Worm (Caenorhabditis elegans) whole organism, L4 larva: ENCODE data around the gene F37B12.3.

Source experiments
- T26A8.4 ChIP-seq: fragments of 200-800 bp; sonication (Bioruptor generic); IDR thresholded peaks from 2 replicates; pipeline ENCODE4 v1.3.6; 2022; ENCODE audit warnings: missing genetic modification characterization, missing compliant biosample characterization
- Y105C5A.15 ChIP-seq: fragments of 200-800 bp; sonication (Bioruptor generic); IDR thresholded peaks from 2 replicates; pipeline ENCODE4 v1.3.6; 2022; ENCODE audit warnings: missing genetic modification characterization, missing compliant biosample characterization
- Y48G9A.11 ChIP-seq: fragments of 200-800 bp; sonication (Bioruptor generic); IDR thresholded peaks from 2 replicates; pipeline ENCODE4 v1.3.6; 2022; ENCODE audit warnings: missing genetic modification reagents, missing genetic modification characterization, missing compliant biosample characterization
- Y5F2A.4 ChIP-seq: fragments of 200-800 bp; sonication (Bioruptor generic); optimal IDR thresholded peaks from 2 replicates; lab custom pipeline; 2018; ENCODE audit warnings: mild to moderate bottlenecking, missing genetic modification characterization, missing compliant biosample characterization
- ZK546.5 ChIP-seq, 2 experiments: sonication (generic microtip); optimal IDR thresholded peaks; 2 replicates each; lab custom pipeline; 2017; ENCODE audit warnings: missing biosample characterization in 2 of 2, missing genetic modification characterization in 2 of 2
- aly-2 ChIP-seq: sonication (generic microtip); optimal IDR thresholded peaks from 2 replicates; lab custom pipeline; 2018; ENCODE audit warnings: missing biosample characterization, missing genetic modification characterization
- ama-1 ChIP-seq: fragments of 150-350 bp; optimal IDR thresholded peaks from 2 replicates; lab custom pipeline; 2014; ENCODE audit warnings: inconsistent platforms, mixed read lengths
- arid-1 ChIP-seq: fragments of 200-800 bp; sonication (Bioruptor generic); conservative IDR thresholded peaks from 2 replicates; pipeline ENCODE4 v1.3.6; 2022; ENCODE audit warnings: missing genetic modification reagents, missing genetic modification characterization, missing compliant biosample characterization
- attf-4 ChIP-seq: sonication (generic microtip); optimal IDR thresholded peaks from 3 replicates; lab custom pipeline; 2017; ENCODE audit warnings: missing biosample characterization, missing genetic modification characterization
- ceh-20 ChIP-seq: fragments of 200-800 bp; sonication (Bioruptor generic); IDR thresholded peaks from 2 replicates; pipeline ENCODE4 v1.3.6; 2022; ENCODE audit warnings: missing genetic modification reagents, missing genetic modification characterization, missing compliant biosample characterization
- ceh-62 ChIP-seq: sonication (generic microtip); optimal IDR thresholded peaks from 2 replicates; lab custom pipeline; 2017; ENCODE audit warnings: missing biosample characterization, missing genetic modification characterization
- ctbp-1 ChIP-seq: fragments of 200-800 bp; sonication (Bioruptor generic); IDR thresholded peaks from 2 replicates; pipeline ENCODE4 v1.3.6; 2022; ENCODE audit warnings: missing genetic modification reagents, missing genetic modification characterization, missing compliant biosample characterization
- daf-19 ChIP-seq: fragments of 200-800 bp; sonication (Bioruptor generic); conservative IDR thresholded peaks from 2 replicates; pipeline ENCODE4 v1.3.6; 2022; ENCODE audit warnings: missing genetic modification characterization, missing compliant biosample characterization
- dmd-6 ChIP-seq: fragments of 200-800 bp; sonication (Bioruptor generic); IDR thresholded peaks from 2 replicates; pipeline ENCODE4 v1.3.6; 2022; ENCODE audit warnings: missing genetic modification reagents, missing genetic modification characterization, missing compliant biosample characterization
- dmd-8 ChIP-seq: fragments of 200-800 bp; sonication (Bioruptor generic); IDR thresholded peaks from 2 replicates; pipeline ENCODE4 v1.3.6; 2022; ENCODE audit warnings: missing genetic modification characterization, missing compliant biosample characterization
- egl-43 ChIP-seq: fragments of 200-800 bp; sonication (Bioruptor generic); IDR thresholded peaks from 2 replicates; pipeline ENCODE4 v1.3.6; 2022; ENCODE audit warnings: missing genetic modification reagents, missing genetic modification characterization, missing compliant biosample characterization
- fkh-10 ChIP-seq: fragments of 150-350 bp; optimal IDR thresholded peaks from 2 replicates; lab custom pipeline; 2014; ENCODE audit warnings: missing biosample characterization, missing genetic modification reagents, missing genetic modification characterization
- fos-1 ChIP-seq: fragments of 150-350 bp; optimal IDR thresholded peaks from 2 replicates; lab custom pipeline; 2014; ENCODE audit warnings: missing biosample characterization, missing genetic modification characterization
- hif-1 ChIP-seq, 2 experiments: sonication (generic microtip); optimal IDR thresholded peaks; 2 replicates each; lab custom pipeline; 2016 to 2017; ENCODE audit warnings: missing compliant biosample characterization in 2 of 2, missing genetic modification characterization in 2 of 2, missing genetic modification reagents in 2 of 2, missing genotype in 2 of 2, mild to moderate bottlenecking in 1 of 2
- hlh-11 ChIP-seq: fragments of 200-800 bp; sonication (Bioruptor generic); optimal IDR thresholded peaks from 2 replicates; lab custom pipeline; 2018; ENCODE audit warnings: mild to moderate bottlenecking, missing genetic modification characterization, missing compliant biosample characterization
- hlh-30 ChIP-seq: sonication (generic microtip); optimal IDR thresholded peaks from 2 replicates; lab custom pipeline; 2017; ENCODE audit warnings: antibody characterized with exemption, mild to moderate bottlenecking, missing genetic modification characterization, missing compliant biosample characterization; ENCODE audit not compliant: insufficient read depth
- lin-1 ChIP-seq: fragments of 200-800 bp; sonication (Bioruptor generic); IDR thresholded peaks from 2 replicates; pipeline ENCODE4 v1.3.6; 2022; ENCODE audit warnings: missing genetic modification reagents, missing genetic modification characterization, missing compliant biosample characterization
- lin-13 ChIP-seq: fragments of 150-350 bp; optimal IDR thresholded peaks from 2 replicates; lab custom pipeline; 2014; ENCODE audit warnings: missing biosample characterization, missing genetic modification reagents, missing genetic modification characterization
- lin-15B ChIP-seq: fragments of 150-350 bp; sonication (generic microtip); optimal IDR thresholded peaks from 3 replicates; lab custom pipeline; 2014; ENCODE audit warnings: missing biosample characterization, missing genetic modification characterization
- lin-29 ChIP-seq: fragments of 200-800 bp; sonication (Bioruptor generic); IDR thresholded peaks from 2 replicates; pipeline ENCODE4 v1.3.6; 2022; ENCODE audit warnings: missing genetic modification reagents, missing genetic modification characterization, missing compliant biosample characterization
- lin-38 ChIP-seq: fragments of 200-800 bp; sonication (Bioruptor generic); IDR thresholded peaks from 2 replicates; pipeline ENCODE4 v1.3.6; 2022; ENCODE audit warnings: missing genetic modification reagents, missing genetic modification characterization, missing compliant biosample characterization
- lir-3 ChIP-seq: sonication (generic microtip); optimal IDR thresholded peaks from 2 replicates; lab custom pipeline; 2016; ENCODE audit warnings: mild to moderate bottlenecking, missing genetic modification characterization, missing compliant biosample characterization
- lsy-2 ChIP-seq, 2 experiments: fragments of 150-350 bp in 1 of 2; sonication (generic microtip) in 1 of 2; optimal IDR thresholded peaks; 2 replicates each; lab custom pipeline; 2014 to 2017; ENCODE audit warnings: missing biosample characterization in 2 of 2, missing genetic modification characterization in 2 of 2
- mdl-1 ChIP-seq, 2 experiments: fragments of 150-350 bp in 1 of 2; sonication (generic microtip) in 1 of 2; optimal IDR thresholded peaks; 2 replicates each; lab custom pipeline; 2014 to 2017; ENCODE audit warnings: missing biosample characterization in 2 of 2, missing genetic modification characterization in 2 of 2
- mdt-29 ChIP-seq: fragments of 200-800 bp; sonication (Bioruptor generic); IDR thresholded peaks from 2 replicates; pipeline ENCODE4 v1.3.6; 2022; ENCODE audit warnings: missing genetic modification reagents, missing genetic modification characterization, missing compliant biosample characterization
- mes-2 ChIP-seq: sonication (generic microtip); optimal IDR thresholded peaks from 2 replicates; lab custom pipeline; 2016; ENCODE audit warnings: missing genotype, mild to moderate bottlenecking, missing genetic modification characterization, missing compliant biosample characterization; ENCODE audit not compliant: poor library complexity, severe bottlenecking
- mxl-3 ChIP-seq: fragments of 200-800 bp; sonication (Bioruptor generic); optimal IDR thresholded peaks from 2 replicates; lab custom pipeline; 2018; ENCODE audit warnings: mild to moderate bottlenecking, missing genetic modification characterization, missing compliant biosample characterization
- nhr-102 ChIP-seq: sonication (generic microtip); optimal IDR thresholded peaks from 2 replicates; lab custom pipeline; 2016; ENCODE audit warnings: mild to moderate bottlenecking, missing genetic modification characterization, moderate library complexity, missing compliant biosample characterization
- nhr-11 ChIP-seq: fragments of 150-350 bp; optimal IDR thresholded peaks from 2 replicates; lab custom pipeline; 2014; ENCODE audit warnings: missing biosample characterization, missing genetic modification characterization
- nhr-41 ChIP-seq: fragments of 200-800 bp; sonication (Bioruptor generic); IDR thresholded peaks from 2 replicates; pipeline ENCODE4 v1.3.6; 2022; ENCODE audit warnings: missing genetic modification reagents, missing genetic modification characterization, missing compliant biosample characterization
- nhr-42 ChIP-seq: fragments of 200-800 bp; sonication (Bioruptor generic); IDR thresholded peaks from 2 replicates; pipeline ENCODE4 v1.3.6; 2022; ENCODE audit warnings: missing genetic modification characterization, missing compliant biosample characterization
- nhr-6 ChIP-seq: fragments of 150-350 bp; optimal IDR thresholded peaks from 2 replicates; lab custom pipeline; 2014; ENCODE audit warnings: missing biosample characterization, missing genetic modification characterization
- php-3 ChIP-seq: fragments of 200-800 bp; sonication (Bioruptor generic); IDR thresholded peaks from 2 replicates; pipeline ENCODE4 v1.3.6; 2022; ENCODE audit warnings: missing genetic modification reagents, missing genetic modification characterization, missing compliant biosample characterization
- pqm-1 ChIP-seq: sonication (generic microtip); optimal IDR thresholded peaks from 2 replicates; lab custom pipeline; 2017; ENCODE audit warnings: missing biosample characterization, missing genetic modification characterization
- saeg-2 ChIP-seq: fragments of 200-800 bp; sonication (Bioruptor generic); IDR thresholded peaks from 2 replicates; pipeline ENCODE4 v1.3.6; 2022; ENCODE audit warnings: missing genetic modification reagents, missing genetic modification characterization, missing compliant biosample characterization
- set-16 ChIP-seq: fragments of 200-800 bp; sonication (Bioruptor generic); IDR thresholded peaks from 2 replicates; pipeline ENCODE4 v1.3.6; 2022; ENCODE audit warnings: missing genetic modification reagents, missing genetic modification characterization, missing compliant biosample characterization
- skn-1 ChIP-seq: fragments of 150-350 bp; optimal IDR thresholded peaks from 2 replicates; lab custom pipeline; 2014; ENCODE audit warnings: missing biosample characterization, missing genetic modification characterization
- snpc-4 ChIP-seq: fragments of 150-350 bp; optimal IDR thresholded peaks from 2 replicates; lab custom pipeline; 2014; ENCODE audit warnings: missing biosample characterization, missing genetic modification characterization
- spr-1 ChIP-seq: sonication (generic microtip); optimal IDR thresholded peaks from 2 replicates; lab custom pipeline; 2016; ENCODE audit warnings: mild to moderate bottlenecking, missing genetic modification characterization, missing compliant biosample characterization
- tra-1 ChIP-seq: fragments of 200-800 bp; sonication (Bioruptor generic); IDR thresholded peaks from 2 replicates; pipeline ENCODE4 v1.3.6; 2022; ENCODE audit warnings: missing genetic modification reagents, missing genetic modification characterization, missing compliant biosample characterization
- unc-62 ChIP-seq, 3 experiments: fragments of 150-350 bp in 1 of 3; sonication (generic microtip); optimal IDR thresholded peaks in 2 of 3; peaks in 1 of 3; 1 replicate in 1 of 3; 2 replicates in 2 of 3; lab custom pipeline; 2014 to 2017; ENCODE audit warnings: missing biosample characterization in 3 of 3, missing genetic modification characterization in 3 of 3, missing genetic modification reagents in 3 of 3, missing genotype in 1 of 3
- vab-7 ChIP-seq: fragments of 200-800 bp; sonication (Bioruptor generic); IDR thresholded peaks from 2 replicates; pipeline ENCODE4 v1.3.6; 2022; ENCODE audit warnings: missing genetic modification reagents, missing genetic modification characterization, missing compliant biosample characterization
- zag-1 ChIP-seq: fragments of 150-350 bp; optimal IDR thresholded peaks from 2 replicates; lab custom pipeline; 2014; ENCODE audit warnings: missing biosample characterization, missing genetic modification characterization
- zip-2 ChIP-seq: fragments of 150-350 bp; optimal IDR thresholded peaks from 2 replicates; lab custom pipeline; 2014; ENCODE audit warnings: missing biosample characterization, missing genetic modification characterization
- ztf-7 ChIP-seq: fragments of 150-350 bp; optimal IDR thresholded peaks from 2 replicates; lab custom pipeline; 2014; ENCODE audit warnings: missing biosample characterization, missing genetic modification characterization

The F37B12.3 gene

ce11 chrII:9060332-9060840 is 19.2 kb upstream of the F37B12.3 start:
- TF ChIP-seq tra-1 (GFP tag; lab: Robert Waterston, UW) = peak; percentile 70
- peak in 1 of 2 experiments; percentile 91 for TF ChIP-seq hif-1 (tag; optimal IDR thresholded peaks at IDR 0.05; lab: Kevin White, UChicago)
- peak; percentile 68 to 95 for TF ChIP-seq mdl-1 (tag; optimal IDR thresholded peaks at IDR 0.05; lab: Kevin White, UChicago)
- TF ChIP-seq lin-15B = peak; percentile 11
- TF ChIP-seq lin-13 (GFP tag; lab: Kevin White, UChicago) = peak; percentile 93
- peak; percentile 51 for TF ChIP-seq nhr-102 (tag; lab: Kevin White, UChicago)
- no peak for TF ChIP-seq saeg-2 (GFP tag; lab: Robert Waterston, UW)
- TF ChIP-seq ZK546.5 (tag; optimal IDR thresholded peaks at IDR 0.05; lab: Kevin White, UChicago) = peak in 1 of 2 experiments; percentile 47
- 0 out of 2 replicates have a peak, but pooled peaks have one; percentile 72 for TF ChIP-seq nhr-42 (GFP tag; lab: Robert Waterston, UW)
- TF ChIP-seq hlh-30 (tag; lab: Kevin White, UChicago) = peak; percentile 85
- peak; percentile 9 for TF ChIP-seq lir-3 (tag; lab: Kevin White, UChicago)
- no peak; the same call in 1 of the 2 replicates for TF ChIP-seq vab-7 (GFP tag; lab: Robert Waterston, UW)
- peak; percentile 95 for TF ChIP-seq mxl-3 (GFP tag; lab: Kevin White, UChicago)
- TF ChIP-seq dmd-6 (GFP tag; lab: Robert Waterston, UW) = peak; percentile 85
- peak; percentile 95 for TF ChIP-seq nhr-11
- peak; percentile 85 for TF ChIP-seq egl-43 (GFP tag; lab: Robert Waterston, UW)
- peak; percentile 83 for TF ChIP-seq ctbp-1
- TF ChIP-seq aly-2 = no peak
- TF ChIP-seq zag-1 (tag; lab: Kevin White, UChicago) = peak; percentile 47
- no peak for TF ChIP-seq daf-19 (GFP tag; lab: Robert Waterston, UW)
- no peak for TF ChIP-seq attf-4 (tag; lab: Kevin White, UChicago)
- no peak for TF ChIP-seq lin-29 (GFP tag; lab: Robert Waterston, UW)
- TF ChIP-seq zip-2 (tag; lab: Kevin White, UChicago) = no peak
- no peak for TF ChIP-seq ceh-62
- peak; percentile 83 for TF ChIP-seq lin-38 (GFP tag; lab: Robert Waterston, UW)
- no peak for TF ChIP-seq fos-1 (tag; lab: Kevin White, UChicago)
- TF ChIP-seq dmd-8 (GFP tag; lab: Robert Waterston, UW) = no peak
- peak; percentile 97 for TF ChIP-seq set-16 (GFP tag; lab: Robert Waterston, UW)
- peak; percentile 33 for TF ChIP-seq ztf-7 (tag; lab: Kevin White, UChicago)
- peak; percentile 49; the same call in 1 of the 2 replicates for TF ChIP-seq mdt-29 (GFP tag; lab: Robert Waterston, UW)
- TF ChIP-seq nhr-41 = peak; percentile 28; the same call in 1 of the 2 replicates
- TF ChIP-seq arid-1 (GFP tag; lab: Robert Waterston, UW) = peak; percentile 76
- no peak for TF ChIP-seq Y105C5A.15 (GFP tag; lab: Robert Waterston, UW)
- peak; percentile 32 for TF ChIP-seq pqm-1 (tag; lab: Kevin White, UChicago)
- peak; percentile 98 for TF ChIP-seq hlh-11 (tag; lab: Kevin White, UChicago)
- TF ChIP-seq php-3 (GFP tag; lab: Robert Waterston, UW) = 0 out of 2 replicates have a peak, but pooled peaks have one; percentile 58
- TF ChIP-seq lsy-2 (tag; optimal IDR thresholded peaks at IDR 0.05; lab: Kevin White, UChicago) = peak; percentile 79 to 90
- peak; percentile 81 for TF ChIP-seq ceh-20 (GFP tag; lab: Robert Waterston, UW)
- peak in 1 of 2 experiments; percentile 99 for TF ChIP-seq unc-62 (GFP tag; optimal IDR thresholded peaks at IDR 0.05 in 1 of 2; lab: Kevin White, UChicago)
- TF ChIP-seq unc-62 (tag; optimal IDR thresholded peaks at IDR 0.05; lab: Kevin White, UChicago) = no peak
- TF ChIP-seq lin-1 (GFP tag; lab: Robert Waterston, UW) = no peak; the same call in 1 of the 2 replicates
- TF ChIP-seq mes-2 = peak; percentile 83
- TF ChIP-seq ama-1 = no peak
- no peak for TF ChIP-seq Y5F2A.4 (GFP tag; lab: Kevin White, UChicago)
- TF ChIP-seq nhr-6 (tag; lab: Kevin White, UChicago) = peak; percentile 95
- peak; percentile 79 for TF ChIP-seq spr-1 (tag; lab: Kevin White, UChicago)
- TF ChIP-seq T26A8.4 (GFP tag; lab: Robert Waterston, UW) = peak; percentile 78
- TF ChIP-seq skn-1 (tag; lab: Kevin White, UChicago) = no peak
- TF ChIP-seq fkh-10 = peak; percentile 73
- TF ChIP-seq Y48G9A.11 (GFP tag; lab: Robert Waterston, UW) = no peak
- TF ChIP-seq snpc-4 (tag; lab: Kevin White, UChicago) = no peak
